Fruit fly (Drosophila melanogaster) whole organism, embryonic: ENCODE measurements around the gene CG14088.

Experiments
- Antp ChIP-seq: fragments of 200-800 bp; sonication (Bioruptor generic); optimal IDR thresholded peaks from 3 replicates; lab custom pipeline; 2016; ENCODE audit warnings: missing biosample characterization, missing genetic modification characterization
- Atf6 ChIP-seq: fragments of 200-800 bp; sonication (Bioruptor generic); IDR thresholded peaks from 2 replicates; pipeline ENCODE4 v1.3.6; 2022; ENCODE audit warnings: missing biosample characterization, missing genetic modification characterization
- CG10147 ChIP-seq: fragments of 200-800 bp; sonication (Bioruptor generic); optimal IDR thresholded peaks from 2 replicates; lab custom pipeline; 2019; ENCODE audit warnings: missing biosample characterization, mild to moderate bottlenecking, missing genetic modification characterization, moderate library complexity
- CG10462 ChIP-seq: fragments of 200-800 bp; sonication (Bioruptor generic); optimal IDR thresholded peaks from 2 replicates; lab custom pipeline; 2016; ENCODE audit warnings: missing biosample characterization, missing genetic modification characterization
- CG1233 ChIP-seq: fragments of 200-800 bp; sonication (Bioruptor generic); optimal IDR thresholded peaks from 4 replicates; lab custom pipeline; 2018; ENCODE audit warnings: missing biosample characterization, mild to moderate bottlenecking, missing genetic modification characterization
- CG12659 ChIP-seq: fragments of 200-800 bp; sonication (Bioruptor generic); optimal IDR thresholded peaks from 3 replicates; lab custom pipeline; 2017; ENCODE audit warnings: mild to moderate bottlenecking, missing biosample characterization, missing genetic modification reagents, missing genetic modification characterization
- CG12769 ChIP-seq: fragments of 200-800 bp; sonication (Bioruptor generic); optimal IDR thresholded peaks from 2 replicates; lab custom pipeline; 2019; ENCODE audit warnings: missing biosample characterization, mild to moderate bottlenecking, missing genetic modification characterization, moderate library complexity
- CG15479 ChIP-seq: fragments of 200-800 bp; sonication (Bioruptor generic); optimal IDR thresholded peaks from 3 replicates; lab custom pipeline; 2019; ENCODE audit warnings: missing biosample characterization, mild to moderate bottlenecking, missing genetic modification characterization, moderate library complexity
- CG1602 ChIP-seq: fragments of 200-800 bp; sonication (Bioruptor generic); optimal IDR thresholded peaks from 3 replicates; lab custom pipeline; 2016; ENCODE audit warnings: missing biosample characterization, missing genetic modification characterization
- CG1603 ChIP-seq: fragments of 200-800 bp; sonication (Bioruptor generic); optimal IDR thresholded peaks from 2 replicates; lab custom pipeline; 2019; ENCODE audit warnings: missing biosample characterization, mild to moderate bottlenecking, missing genetic modification characterization, moderate library complexity
- CG17359 ChIP-seq: fragments of 200-800 bp; sonication (Bioruptor generic); optimal IDR thresholded peaks from 3 replicates; lab custom pipeline; 2018; ENCODE audit warnings: missing biosample characterization, mild to moderate bottlenecking, missing genetic modification characterization, moderate library complexity
- CG2116 ChIP-seq: fragments of 200-800 bp; sonication (Bioruptor generic); optimal IDR thresholded peaks from 3 replicates; lab custom pipeline; 2018; ENCODE audit warnings: missing biosample characterization, mild to moderate bottlenecking, missing genetic modification characterization
- CG3847 ChIP-seq: fragments of 200-800 bp; sonication (Bioruptor generic); IDR thresholded peaks from 2 replicates; pipeline ENCODE4 v1.3.6; 2022; ENCODE audit warnings: missing biosample characterization, missing genetic modification characterization
- CG4404 ChIP-seq: fragments of 200-800 bp; sonication (Bioruptor generic); IDR thresholded peaks from 2 replicates; pipeline ENCODE4 v1.3.6; 2022; ENCODE audit warnings: missing biosample characterization, missing genetic modification characterization
- CG4730 ChIP-seq: fragments of 200-800 bp; sonication (Bioruptor generic); IDR thresholded peaks from 2 replicates; pipeline ENCODE4 v1.3.6; 2022; ENCODE audit warnings: missing biosample characterization, missing genetic modification characterization
- CG6175 ChIP-seq: fragments of 200-800 bp; sonication (Bioruptor generic); IDR thresholded peaks from 3 replicates; pipeline ENCODE4 v1.3.6; 2022; ENCODE audit warnings: missing biosample characterization, missing genetic modification characterization
- CG6272 ChIP-seq: fragments of 200-800 bp; sonication (Bioruptor generic); IDR thresholded peaks from 2 replicates; pipeline ENCODE4 v1.3.6; 2022; ENCODE audit warnings: missing biosample characterization, missing genetic modification characterization
- CG7357 ChIP-seq: fragments of 200-800 bp; sonication (Bioruptor generic); IDR thresholded peaks from 3 replicates; pipeline ENCODE4 v1.3.6; 2022; ENCODE audit warnings: missing biosample characterization, missing genetic modification characterization
- CG7556 ChIP-seq: fragments of 200-800 bp; sonication (Bioruptor generic); optimal IDR thresholded peaks from 2 replicates; lab custom pipeline; 2017; ENCODE audit warnings: missing biosample characterization, mild to moderate bottlenecking, missing genetic modification characterization
- CG7745 ChIP-seq: fragments of 200-800 bp; sonication (Bioruptor generic); optimal IDR thresholded peaks from 2 replicates; lab custom pipeline; 2018; ENCODE audit warnings: missing biosample characterization, mild to moderate bottlenecking, missing genetic modification characterization, moderate library complexity
- CG9215 ChIP-seq: fragments of 200-800 bp; sonication (Bioruptor generic); IDR thresholded peaks from 2 replicates; pipeline ENCODE4 v1.3.6; 2022; ENCODE audit warnings: missing biosample characterization, missing genetic modification characterization
- CG9932 ChIP-seq: fragments of 200-800 bp; sonication (Bioruptor generic); IDR thresholded peaks from 2 replicates; pipeline ENCODE4 v1.3.6; 2022; ENCODE audit warnings: missing biosample characterization, missing genetic modification characterization
- CoRest ChIP-seq: fragments of 200-800 bp; sonication (Bioruptor generic); optimal IDR thresholded peaks from 3 replicates; lab custom pipeline; 2018; ENCODE audit warnings: missing biosample characterization, mild to moderate bottlenecking, missing genetic modification characterization, moderate library complexity
- D ChIP-seq, 2 experiments: fragments of 200-800 bp in 1 of 2; fragments of >200 bp in 1 of 2; sonication (Bioruptor generic) in 1 of 2; optimal IDR thresholded peaks; 2 replicates in 1 of 2; 3 replicates in 1 of 2; lab custom pipeline; 2017; ENCODE audit warnings: mild to moderate bottlenecking in 1 of 2, missing biosample characterization in 1 of 2, missing genetic modification characterization in 1 of 2, missing genetic modification reagents in 1 of 2
- D19A ChIP-seq: fragments of 200-800 bp; optimal IDR thresholded peaks from 3 replicates; lab custom pipeline; 2019; ENCODE audit warnings: missing biosample characterization, mild to moderate bottlenecking, missing genetic modification characterization, moderate library complexity
- Doc3 ChIP-seq: fragments of 200-800 bp; sonication (Bioruptor generic); IDR thresholded peaks from 3 replicates; pipeline ENCODE4 v1.3.6; 2022; ENCODE audit warnings: missing biosample characterization, missing genetic modification characterization; ENCODE audit not compliant: partially characterized antibody
- Drgx ChIP-seq: fragments of 200-800 bp; sonication (Bioruptor generic); IDR thresholded peaks from 2 replicates; pipeline ENCODE4 v1.3.6; 2022; ENCODE audit warnings: missing biosample characterization, missing genetic modification characterization
- H2.0 ChIP-seq: fragments of 200-800 bp; sonication (Bioruptor generic); IDR thresholded peaks from 2 replicates; pipeline ENCODE4 v1.3.6; 2022; ENCODE audit warnings: missing biosample characterization, missing genetic modification characterization
- Mrtf ChIP-seq: fragments of 200-800 bp; sonication (Bioruptor generic); IDR thresholded peaks from 3 replicates; pipeline ENCODE4 v1.3.6; 2022; ENCODE audit warnings: missing biosample characterization, missing genetic modification characterization
- Nf-YB ChIP-seq: fragments of 200-800 bp; sonication (Bioruptor generic); optimal IDR thresholded peaks from 3 replicates; lab custom pipeline; 2019; ENCODE audit warnings: missing biosample characterization, mild to moderate bottlenecking, missing genetic modification characterization, moderate library complexity
- Sin3A ChIP-seq: fragments of >200 bp; optimal IDR thresholded peaks from 2 replicates; lab custom pipeline; 2018
- Ssrp ChIP-seq: fragments of 200-800 bp; sonication (Bioruptor generic); optimal IDR thresholded peaks from 2 replicates; lab custom pipeline; 2018; ENCODE audit warnings: missing biosample characterization, mild to moderate bottlenecking, missing genetic modification characterization, moderate library complexity
- Trl ChIP-seq, 3 experiments: fragments of >200 bp in 2 of 3; fragments of 200-800 bp in 1 of 3; sonication (Bioruptor generic) in 1 of 3; optimal IDR thresholded peaks; 2 replicates in 1 of 3; 3 replicates in 2 of 3; lab custom pipeline; 2016 to 2017; ENCODE audit warnings: missing biosample characterization in 1 of 3, missing genetic modification characterization in 1 of 3
- az2 ChIP-seq: fragments of 200-800 bp; sonication (Bioruptor generic); optimal IDR thresholded peaks from 3 replicates; lab custom pipeline; 2016; ENCODE audit warnings: missing biosample characterization, missing genetic modification characterization
- chinmo ChIP-seq: fragments of 200-800 bp; sonication (Bioruptor generic); IDR thresholded peaks from 4 replicates; pipeline ENCODE4 v1.3.6; 2022; ENCODE audit warnings: missing biosample characterization, missing genetic modification characterization; ENCODE audit not compliant: partially characterized antibody
- crp ChIP-seq, 2 experiments: fragments of 200-800 bp; sonication (Bioruptor generic); optimal IDR thresholded peaks; 2 replicates in 1 of 2; 3 replicates in 1 of 2; lab custom pipeline; 2017; ENCODE audit warnings: missing biosample characterization in 2 of 2, missing genetic modification characterization in 2 of 2, mild to moderate bottlenecking in 1 of 2, moderate library complexity in 1 of 2
- gce ChIP-seq: fragments of 200-800 bp; sonication (Bioruptor generic); IDR thresholded peaks from 3 replicates; pipeline ENCODE4 v1.3.6; 2022; ENCODE audit warnings: missing biosample characterization, missing genetic modification characterization
- ham ChIP-seq: fragments of 200-800 bp; sonication (Bioruptor generic); IDR thresholded peaks from 2 replicates; pipeline ENCODE4 v1.3.6; 2022; ENCODE audit warnings: missing biosample characterization, missing genetic modification characterization
- hb ChIP-seq: fragments of 200-800 bp; sonication (Bioruptor generic); IDR thresholded peaks from 3 replicates; pipeline ENCODE4 v1.3.6; 2022; ENCODE audit warnings: missing biosample characterization, missing genetic modification characterization; ENCODE audit not compliant: partially characterized antibody
- knrl ChIP-seq: fragments of 200-800 bp; sonication (Bioruptor generic); IDR thresholded peaks from 3 replicates; pipeline ENCODE4 v1.3.6; 2022; ENCODE audit warnings: missing biosample characterization, missing genetic modification characterization; ENCODE audit not compliant: partially characterized antibody
- onecut ChIP-seq: fragments of 200-800 bp; sonication (Bioruptor generic); IDR thresholded peaks from 2 replicates; pipeline ENCODE4 v1.3.6; 2022; ENCODE audit warnings: missing biosample characterization, missing genetic modification characterization
- run ChIP-seq: fragments of 200-800 bp; sonication (Bioruptor generic); optimal IDR thresholded peaks from 3 replicates; lab custom pipeline; 2018; ENCODE audit warnings: missing biosample characterization, mild to moderate bottlenecking, missing genetic modification characterization
- salm ChIP-seq: fragments of 200-800 bp; sonication (Bioruptor generic); optimal IDR thresholded peaks from 2 replicates; lab custom pipeline; 2018; ENCODE audit warnings: missing biosample characterization, mild to moderate bottlenecking, missing genetic modification characterization
- sens-2 ChIP-seq: fragments of 200-800 bp; sonication (Bioruptor generic); IDR thresholded peaks from 2 replicates; pipeline ENCODE4 v1.3.6; 2022; ENCODE audit warnings: missing biosample characterization, missing genetic modification characterization
- ssp ChIP-seq: fragments of 200-800 bp; sonication (Bioruptor generic); IDR thresholded peaks from 2 replicates; pipeline ENCODE4 v1.3.6; 2022; ENCODE audit warnings: missing biosample characterization, missing genetic modification characterization
- trem ChIP-seq: fragments of 200-800 bp; optimal IDR thresholded peaks from 3 replicates; lab custom pipeline; 2019; ENCODE audit warnings: missing biosample characterization, mild to moderate bottlenecking, missing genetic modification characterization, moderate library complexity
- ttk ChIP-seq: fragments of 200-800 bp; sonication (Bioruptor generic); IDR thresholded peaks from 2 replicates; pipeline ENCODE4 v2.1.2; 2022; ENCODE audit warnings: missing biosample characterization, missing genetic modification characterization

Gene CG14088

dm6 chr3L:19292440-19293175 is 22.2 kb upstream of the CG14088 start, which contains the start of gene Gbs-76A (continued):
- peak; percentile 61; the same call in 2 of the 3 replicates for TF ChIP-seq CG6175 (GFP tag; lab: Robert Waterston, UW)
- peak; percentile 70 for TF ChIP-seq CG9215 (GFP tag; lab: Robert Waterston, UW)
- TF ChIP-seq ssp, result peak; percentile 56
- 0 out of 3 replicates have a peak, but pooled peaks have one; percentile 48 for TF ChIP-seq Mrtf (GFP tag; lab: Robert Waterston, UW)
- peak; percentile 36 for TF ChIP-seq CG2116 (GFP tag; lab: Kevin White, UChicago)
- TF ChIP-seq Trl (optimal IDR thresholded peaks at IDR 0.05; lab: Kevin White, UChicago), result peak; percentile 72 to 90
- no peak for TF ChIP-seq Trl (GFP tag; optimal IDR thresholded peaks at IDR 0.05; lab: Kevin White, UChicago)
- TF ChIP-seq trem, result peak; percentile 75
- peak; percentile 81 for TF ChIP-seq salm (tag; lab: Kevin White, UChicago)
- TF ChIP-seq onecut (GFP tag; lab: Robert Waterston, UW), result peak; percentile 63; the same call in 1 of the 2 replicates
- TF ChIP-seq D19A (tag; lab: Kevin White, UChicago), result peak; percentile 79
- TF ChIP-seq ttk, result peak; percentile 27; the same call in 1 of the 2 replicates
- TF ChIP-seq hb, result 0 out of 3 replicates have a peak, but pooled peaks have one; percentile 25
- TF ChIP-seq Drgx, result peak; percentile 91
- TF ChIP-seq CG1603, result peak; percentile 30
- no peak for TF ChIP-seq crp (GFP tag; optimal IDR thresholded peaks at IDR 0.05; lab: Kevin White, UChicago)
- TF ChIP-seq CG1233 (GFP tag; lab: Kevin White, UChicago), result peak; percentile 80
- TF ChIP-seq gce, result peak; percentile 16; the same call in 1 of the 3 replicates
- TF ChIP-seq chinmo (GFP tag; lab: Robert Waterston, UW), result 0 out of 4 replicates have a peak, but pooled peaks have one; percentile 62
- TF ChIP-seq CoRest (tag; lab: Kevin White, UChicago), result peak; percentile 91
- TF ChIP-seq Doc3 (GFP tag; lab: Robert Waterston, UW), result 0 out of 3 replicates have a peak, but pooled peaks have one; percentile 32
- TF ChIP-seq CG10462 (GFP tag; lab: Kevin White, UChicago), result peak; percentile 1
- peak; percentile 58 for TF ChIP-seq az2 (GFP tag; lab: Kevin White, UChicago)
- no peak for TF ChIP-seq Antp
- peak; percentile 89 for TF ChIP-seq CG17359 (tag; lab: Kevin White, UChicago)
- no peak for TF ChIP-seq D (optimal IDR thresholded peaks at IDR 0.05; lab: Kevin White, UChicago)
- peak; percentile 75 for TF ChIP-seq D (GFP tag; optimal IDR thresholded peaks at IDR 0.05; lab: Kevin White, UChicago)
- peak; percentile 68 for TF ChIP-seq Atf6 (GFP tag; lab: Robert Waterston, UW)
- TF ChIP-seq CG4404 (GFP tag; lab: Robert Waterston, UW), result peak; percentile 53
- peak; percentile 75 for TF ChIP-seq Nf-YB (GFP tag; lab: Kevin White, UChicago)
- TF ChIP-seq CG12659, result peak; percentile 87
- peak; percentile 83 for TF ChIP-seq Ssrp (tag; lab: Kevin White, UChicago)
- TF ChIP-seq knrl (GFP tag; lab: Robert Waterston, UW), result peak; percentile 42; the same call in 1 of the 3 replicates
- peak; percentile 67 for TF ChIP-seq CG3847
- peak; percentile 79 for TF ChIP-seq CG7357
- TF ChIP-seq sens-2, result no peak
- no peak for TF ChIP-seq CG15479 (GFP tag; lab: Kevin White, UChicago)
- TF ChIP-seq CG7556 (GFP tag; lab: Kevin White, UChicago), result peak; percentile 90
- no peak for TF ChIP-seq CG12769 (tag; lab: Kevin White, UChicago)
- TF ChIP-seq ham (GFP tag; lab: Robert Waterston, UW), result no peak
- peak; percentile 60 for TF ChIP-seq CG1602 (GFP tag; lab: Kevin White, UChicago)
- TF ChIP-seq CG4730 (GFP tag; lab: Robert Waterston, UW), result peak; percentile 42; the same call in 1 of the 2 replicates
- TF ChIP-seq H2.0 (GFP tag; lab: Robert Waterston, UW), result peak; percentile 63
- TF ChIP-seq CG7745, result no peak
- TF ChIP-seq CG9932, result peak; percentile 81
- TF ChIP-seq run (tag; lab: Kevin White, UChicago), result peak; percentile 81
- peak; percentile 43; the same call in 1 of the 2 replicates for TF ChIP-seq CG6272 (GFP tag; lab: Robert Waterston, UW)
- TF ChIP-seq CG10147, result peak; percentile 87
- TF ChIP-seq Sin3A (lab: Kevin White, UChicago), result no peak
